Worm (Caenorhabditis elegans): ENCODE data around the gene sorb-1.

ce11 chrIV:13788652-13789051, 38.5 kb downstream of the sorb-1 start, which contains the start of the genes sas-6 and Y45F10D.7:
- TF ChIP-seq pqm-1 (tag; optimal IDR thresholded peaks at IDR 0.05) (no peak), pag-3 (tag; optimal IDR thresholded peaks at IDR 0.05; ENCODE audit: borderline replicate concordance) (no peak), pha-4 (tag; optimal IDR thresholded peaks at IDR 0.05) (no peak), hlh-8 (tag; optimal IDR thresholded peaks at IDR 0.05) (no peak), dmd-4 (tag; optimal IDR thresholded peaks at IDR 0.05; ENCODE audit: borderline replicate concordance) (no peak), sdc-2 (tag; optimal IDR thresholded peaks at IDR 0.05) (no peak), nhr-232 (tag; optimal IDR thresholded peaks at IDR 0.05) (no peak), ceh-14 (tag; optimal IDR thresholded peaks at IDR 0.05) (no peak), hlh-30 (tag; optimal IDR thresholded peaks at IDR 0.05; ENCODE audit: insufficient read depth) (no peak), unc-86 (tag; optimal IDR thresholded peaks at IDR 0.05) (peak; percentile 32)

Measured in whole organism, late embryonic.